Worm (Caenorhabditis elegans) whole organism, L3 larva: Measurements from ENCODE around the gene rpn-6.2.

Experiments
- R02D3.7 ChIP-seq: fragments of 150-350 bp; optimal IDR thresholded peaks from 2 replicates; lab custom pipeline; 2014; ENCODE audit warnings: missing biosample characterization, missing genetic modification characterization
- ZK546.5 ChIP-seq: sonication (generic microtip); optimal IDR thresholded peaks from 2 replicates; lab custom pipeline; 2017; ENCODE audit warnings: missing biosample characterization, missing genetic modification characterization
- aly-2 ChIP-seq: fragments of 150-350 bp; optimal IDR thresholded peaks from 2 replicates; lab custom pipeline; 2014; ENCODE audit warnings: missing biosample characterization, missing genetic modification characterization
- ama-1 ChIP-seq: fragments of 150-350 bp; optimal IDR thresholded peaks from 2 replicates; lab custom pipeline; 2018
- ceh-28 ChIP-seq: fragments of 150-350 bp; optimal IDR thresholded peaks from 2 replicates; lab custom pipeline; 2014; ENCODE audit warnings: missing biosample characterization, missing genetic modification reagents, missing genetic modification characterization
- ceh-82 ChIP-seq: fragments of 150-350 bp; optimal IDR thresholded peaks from 2 replicates; lab custom pipeline; 2014; ENCODE audit warnings: missing biosample characterization, missing genetic modification characterization
- ceh-9 ChIP-seq: sonication (generic microtip); optimal IDR thresholded peaks from 2 replicates; lab custom pipeline; 2018; ENCODE audit warnings: missing biosample characterization, missing genetic modification characterization
- daf-12 ChIP-seq: fragments of 150-350 bp; optimal IDR thresholded peaks from 2 replicates; lab custom pipeline; 2014; ENCODE audit warnings: missing biosample characterization, missing genetic modification reagents, missing genetic modification characterization
- egl-27 ChIP-seq: sonication (generic microtip); optimal IDR thresholded peaks from 4 replicates; lab custom pipeline; 2017; ENCODE audit warnings: missing biosample characterization, missing genetic modification reagents, missing genetic modification characterization
- egl-5 ChIP-seq: fragments of 150-350 bp; optimal IDR thresholded peaks from 2 replicates; lab custom pipeline; 2017; ENCODE audit warnings: missing biosample characterization, missing genetic modification reagents, missing genetic modification characterization, inconsistent platforms
- elt-1 ChIP-seq: fragments of 150-350 bp; optimal IDR thresholded peaks from 2 replicates; lab custom pipeline; 2014; ENCODE audit warnings: missing biosample characterization, missing genetic modification characterization
- elt-2 ChIP-seq: sonication (generic microtip); optimal IDR thresholded peaks from 2 replicates; lab custom pipeline; 2016; ENCODE audit warnings: missing genetic modification reagents, mild to moderate bottlenecking, missing genetic modification characterization, missing compliant biosample characterization
- elt-3 ChIP-seq, 3 experiments: fragments of 150-350 bp in 1 of 3; sonication (generic microtip) in 2 of 3; optimal IDR thresholded peaks; 2 replicates in 2 of 3; 4 replicates in 1 of 3; lab custom pipeline; 2014 to 2017; ENCODE audit warnings: missing biosample characterization in 3 of 3, missing genetic modification characterization in 3 of 3
- eor-1 ChIP-seq, 2 experiments: fragments of 150-350 bp; optimal IDR thresholded peaks; 2 replicates each; lab custom pipeline; 2014 to 2018; ENCODE audit warnings: missing biosample characterization in 2 of 2, missing genetic modification characterization in 2 of 2
- fkh-10 ChIP-seq: sonication (generic microtip); optimal IDR thresholded peaks from 2 replicates; lab custom pipeline; 2017; ENCODE audit warnings: missing biosample characterization, missing genetic modification reagents, missing genetic modification characterization
- fkh-2 ChIP-seq: fragments of 150-350 bp; optimal IDR thresholded peaks from 2 replicates; lab custom pipeline; 2014; ENCODE audit warnings: missing biosample characterization, missing genetic modification reagents, missing genetic modification characterization
- fos-1 ChIP-seq: fragments of 150-350 bp; optimal IDR thresholded peaks from 2 replicates; lab custom pipeline; 2014; ENCODE audit warnings: missing biosample characterization, missing genetic modification characterization
- hmg-11 ChIP-seq: sonication (generic microtip); optimal IDR thresholded peaks from 2 replicates; lab custom pipeline; 2016; ENCODE audit warnings: missing genetic modification characterization, missing compliant biosample characterization
- jun-1 ChIP-seq: fragments of 150-350 bp; optimal IDR thresholded peaks from 2 replicates; lab custom pipeline; 2014; ENCODE audit warnings: missing biosample characterization, missing genetic modification reagents, missing genetic modification characterization
- lin-15B ChIP-seq: fragments of 150-350 bp; optimal IDR thresholded peaks from 2 replicates; lab custom pipeline; 2014; ENCODE audit warnings: missing biosample characterization, missing genetic modification characterization
- lin-39 ChIP-seq: fragments of 150-350 bp; optimal IDR thresholded peaks from 2 replicates; lab custom pipeline; 2018; ENCODE audit warnings: missing biosample characterization, missing genetic modification reagents, missing genetic modification characterization
- lsy-12 ChIP-seq: sonication (generic microtip); optimal IDR thresholded peaks from 2 replicates; lab custom pipeline; 2016; ENCODE audit warnings: mild to moderate bottlenecking, missing genetic modification characterization, missing compliant biosample characterization
- mdl-1 ChIP-seq: fragments of 150-350 bp; optimal IDR thresholded peaks from 2 replicates; lab custom pipeline; 2014; ENCODE audit warnings: missing biosample characterization, missing genetic modification characterization
- mml-1 ChIP-seq: fragments of 150-350 bp; sonication (generic microtip); optimal IDR thresholded peaks from 3 replicates; lab custom pipeline; 2014; ENCODE audit warnings: missing biosample characterization, missing genetic modification characterization
- nfya-1 ChIP-seq: sonication (generic microtip); optimal IDR thresholded peaks from 2 replicates; lab custom pipeline; 2017; ENCODE audit warnings: missing genetic modification characterization, mild to moderate bottlenecking, missing compliant biosample characterization, antibody characterized with exemption, moderate library complexity; ENCODE audit not compliant: insufficient read depth
- nhr-11 ChIP-seq: fragments of 150-350 bp; optimal IDR thresholded peaks from 2 replicates; lab custom pipeline; 2014; ENCODE audit warnings: missing biosample characterization, missing genetic modification characterization
- nhr-12 ChIP-seq: fragments of 150-350 bp; optimal IDR thresholded peaks from 2 replicates; lab custom pipeline; 2014; ENCODE audit warnings: missing biosample characterization, missing genetic modification characterization
- nhr-23 ChIP-seq: fragments of 150-350 bp; optimal IDR thresholded peaks from 2 replicates; lab custom pipeline; 2014; ENCODE audit warnings: missing biosample characterization, missing genetic modification reagents, missing genetic modification characterization
- nhr-25 ChIP-seq: sonication (generic microtip); optimal IDR thresholded peaks from 2 replicates; lab custom pipeline; 2017; ENCODE audit warnings: missing biosample characterization, missing genetic modification characterization
- nhr-28 ChIP-seq: fragments of 150-350 bp; optimal IDR thresholded peaks from 2 replicates; lab custom pipeline; 2014; ENCODE audit warnings: missing biosample characterization, missing genetic modification characterization
- nhr-43 ChIP-seq: sonication (generic microtip); optimal IDR thresholded peaks from 2 replicates; lab custom pipeline; 2016; ENCODE audit warnings: mild to moderate bottlenecking, missing genetic modification characterization, missing compliant biosample characterization; ENCODE audit not compliant: poor library complexity, severe bottlenecking
- nhr-67 ChIP-seq: fragments of 150-350 bp; optimal IDR thresholded peaks from 2 replicates; lab custom pipeline; 2014; ENCODE audit warnings: missing biosample characterization, missing genetic modification characterization
- nhr-76 ChIP-seq: fragments of 150-350 bp; sonication (generic microtip); optimal IDR thresholded peaks from 5 replicates; lab custom pipeline; 2014; ENCODE audit warnings: missing biosample characterization, missing genetic modification characterization
- nhr-77 ChIP-seq: fragments of 150-350 bp; optimal IDR thresholded peaks from 2 replicates; lab custom pipeline; 2014; ENCODE audit warnings: missing biosample characterization, missing genetic modification characterization
- pha-4 ChIP-seq: fragments of 150-350 bp; optimal IDR thresholded peaks from 2 replicates; lab custom pipeline; 2014; ENCODE audit warnings: missing biosample characterization, missing genetic modification reagents, missing genetic modification characterization
- pqm-1 ChIP-seq: fragments of 150-350 bp; optimal IDR thresholded peaks from 2 replicates; lab custom pipeline; 2017; ENCODE audit warnings: missing biosample characterization, missing genetic modification characterization, inconsistent platforms
- sea-2 ChIP-seq: fragments of 150-350 bp; sonication (generic microtip); optimal IDR thresholded peaks from 4 replicates; lab custom pipeline; 2014; ENCODE audit warnings: missing biosample characterization, missing genetic modification reagents, missing genetic modification characterization
- skn-1 ChIP-seq: fragments of 150-350 bp; optimal IDR thresholded peaks from 2 replicates; lab custom pipeline; 2014; ENCODE audit warnings: missing biosample characterization, missing genetic modification characterization
- snpc-4 ChIP-seq: fragments of 150-350 bp; optimal IDR thresholded peaks from 2 replicates; lab custom pipeline; 2014; ENCODE audit warnings: missing biosample characterization, missing genetic modification characterization
- tbx-2 ChIP-seq: sonication (generic microtip); optimal IDR thresholded peaks from 2 replicates; lab custom pipeline; 2016; ENCODE audit warnings: mild to moderate bottlenecking, missing genetic modification characterization, missing compliant biosample characterization
- unc-39 ChIP-seq: sonication (generic microtip); optimal IDR thresholded peaks from 4 replicates; lab custom pipeline; 2017; ENCODE audit warnings: missing biosample characterization, missing genetic modification characterization
- unc-62 ChIP-seq: fragments of 150-350 bp; sonication (generic microtip); optimal IDR thresholded peaks from 4 replicates; lab custom pipeline; 2014; ENCODE audit warnings: missing biosample characterization, missing genetic modification reagents, missing genetic modification characterization
- zag-1 ChIP-seq: fragments of 150-350 bp; optimal IDR thresholded peaks from 2 replicates; lab custom pipeline; 2014; ENCODE audit warnings: missing biosample characterization, missing genetic modification characterization
- ztf-4 ChIP-seq: fragments of 150-350 bp; optimal IDR thresholded peaks from 2 replicates; lab custom pipeline; 2014; ENCODE audit warnings: missing biosample characterization, missing genetic modification characterization

rpn-6.2 gene

DNA sequence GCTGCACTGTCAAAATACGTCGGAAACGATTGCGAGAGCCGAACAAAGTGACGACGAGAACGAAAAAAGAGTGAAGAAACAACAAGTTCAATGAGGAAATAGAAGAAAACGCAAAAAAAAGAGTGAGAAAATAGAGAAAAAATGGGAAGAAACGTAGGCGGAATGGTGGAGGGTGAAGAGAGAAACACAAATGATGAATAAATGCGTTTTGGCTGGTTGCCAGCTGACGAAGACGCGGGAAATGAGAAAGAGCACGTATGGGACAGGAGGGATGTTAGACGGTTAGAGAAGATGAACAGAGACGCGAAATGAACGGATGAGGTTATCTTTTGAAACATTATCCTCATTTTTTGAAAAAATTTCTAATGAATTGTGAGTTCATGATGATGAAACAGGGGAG lies 16.8 kb downstream of the rpn-6.2 start (continued):
- peak; percentile 85 for TF ChIP-seq nfya-1
- no peak for TF ChIP-seq ceh-28 (tag; lab: Kevin White, UChicago)
- TF ChIP-seq lin-39, result peak; percentile 61
- TF ChIP-seq pqm-1 (tag; lab: Kevin White, UChicago), result no peak
- no peak for TF ChIP-seq fkh-2 (tag; lab: Kevin White, UChicago)
- TF ChIP-seq egl-5, result peak; percentile 86
- TF ChIP-seq unc-39 (tag; lab: Kevin White, UChicago), result no peak

DNA sequence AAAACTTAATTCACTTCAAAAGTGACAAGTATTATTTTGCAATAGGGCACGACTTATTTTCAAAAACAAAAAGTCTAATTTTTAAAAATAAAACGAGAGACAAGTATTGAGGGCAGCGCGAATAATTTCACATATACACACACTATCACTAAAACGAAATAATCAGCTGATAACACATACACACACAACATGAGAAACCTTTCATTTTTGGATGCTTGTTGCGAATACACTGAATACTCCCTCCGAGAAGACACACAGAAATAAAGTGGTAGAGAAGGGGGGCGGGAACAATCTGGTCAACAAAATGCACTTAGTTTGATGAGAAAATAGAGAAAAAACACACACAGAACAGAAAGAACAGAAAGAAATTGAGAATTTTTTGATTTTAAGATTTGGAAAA lies 17.4 kb downstream of the rpn-6.2 start:
- TF ChIP-seq nhr-76 (no peak), nfya-1 (no peak), nhr-28 (tag; lab: Kevin White, UChicago) (no peak), ceh-82 (tag; lab: Kevin White, UChicago) (no peak), hmg-11 (tag; lab: Kevin White, UChicago) (no peak), fos-1 (tag; lab: Kevin White, UChicago) (no peak), nhr-77 (tag; lab: Kevin White, UChicago) (no peak), pqm-1 (tag; lab: Kevin White, UChicago) (peak; percentile 4), aly-2 (tag; lab: Kevin White, UChicago) (no peak), pha-4 (no peak), eor-1 (tag; optimal IDR thresholded peaks at IDR 0.05; lab: Kevin White, UChicago) (no peak), ZK546.5 (tag; lab: Kevin White, UChicago) (no peak), nhr-67 (no peak), elt-2 (tag; lab: Kevin White, UChicago) (peak; percentile 45), fkh-10 (GFP tag; lab: Kevin White, UChicago) (no peak)

DNA sequence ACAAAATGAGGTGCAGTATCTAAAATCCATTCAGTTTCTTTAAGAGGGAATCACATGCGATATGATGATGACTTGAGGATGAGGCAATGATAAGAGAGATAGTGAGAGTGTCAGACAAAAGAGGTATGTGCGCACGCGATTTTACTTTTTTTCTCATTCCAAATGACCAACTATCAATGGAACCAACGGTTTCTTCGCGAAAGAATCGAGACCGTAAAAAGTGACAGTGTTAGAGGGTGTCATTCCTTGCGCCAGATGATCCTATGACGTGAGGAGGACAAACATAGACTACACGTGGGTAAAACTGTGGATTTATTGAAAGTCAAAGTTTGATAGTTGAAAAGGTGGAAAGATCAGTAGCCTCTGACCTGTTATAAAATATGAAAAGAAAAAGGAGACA lies 18.0 kb downstream of the rpn-6.2 start:
- no peak for TF ChIP-seq nhr-76
- peak; percentile 1 for TF ChIP-seq elt-2 (tag; lab: Kevin White, UChicago)
- peak in 2 of 3 experiments; percentile 36 to 84 for TF ChIP-seq elt-3 (tag; optimal IDR thresholded peaks at IDR 0.05; lab: Kevin White, UChicago)
- TF ChIP-seq aly-2 (tag; lab: Kevin White, UChicago), result no peak
- TF ChIP-seq unc-39 (tag; lab: Kevin White, UChicago), result no peak
- no peak for TF ChIP-seq mdl-1
- TF ChIP-seq skn-1 (tag; lab: Kevin White, UChicago), result peak; percentile 48
- TF ChIP-seq nhr-77 (tag; lab: Kevin White, UChicago), result no peak
- TF ChIP-seq jun-1 (tag; lab: Kevin White, UChicago), result peak; percentile 35
- TF ChIP-seq ceh-9 (tag; lab: Kevin White, UChicago), result no peak
- no peak for TF ChIP-seq fkh-2 (tag; lab: Kevin White, UChicago)
- no peak for TF ChIP-seq nhr-25
- no peak for TF ChIP-seq fkh-10 (GFP tag; lab: Kevin White, UChicago)
- TF ChIP-seq zag-1 (tag; lab: Kevin White, UChicago), result no peak
- TF ChIP-seq nhr-23 (tag; lab: Kevin White, UChicago), result peak; percentile 67
- TF ChIP-seq ztf-4 (tag; lab: Kevin White, UChicago), result no peak
- no peak for TF ChIP-seq tbx-2
- no peak for TF ChIP-seq ceh-82 (tag; lab: Kevin White, UChicago)
- peak; percentile 15 for TF ChIP-seq pqm-1 (tag; lab: Kevin White, UChicago)
- TF ChIP-seq fos-1 (tag; lab: Kevin White, UChicago), result no peak
- TF ChIP-seq nhr-11 (tag; lab: Kevin White, UChicago), result no peak
- peak; percentile 48 for TF ChIP-seq nhr-43 (tag; lab: Kevin White, UChicago)
- TF ChIP-seq pha-4, result no peak
- TF ChIP-seq ama-1 (lab: Kevin White, UChicago), result peak; percentile 59
- TF ChIP-seq nhr-28 (tag; lab: Kevin White, UChicago), result no peak
- no peak for TF ChIP-seq snpc-4 (tag; lab: Kevin White, UChicago)
- TF ChIP-seq mml-1, result no peak
- TF ChIP-seq sea-2 (GFP tag; lab: Kevin White, UChicago), result no peak
- TF ChIP-seq, all 47 proteins: peak for 8

ce11 chrIII:8983135-8983534 lies 18.7 kb downstream of the rpn-6.2 start:
- no peak for TF ChIP-seq elt-3 (tag; optimal IDR thresholded peaks at IDR 0.05; lab: Kevin White, UChicago)
- TF ChIP-seq lin-39, result peak; percentile 25
- no peak for TF ChIP-seq unc-62 (GFP tag; lab: Kevin White, UChicago)
- TF ChIP-seq ama-1 (lab: Kevin White, UChicago), result peak; percentile 32
- no peak for TF ChIP-seq nhr-77 (tag; lab: Kevin White, UChicago)
- no peak for TF ChIP-seq nhr-11 (tag; lab: Kevin White, UChicago)
- peak; percentile 36 for TF ChIP-seq nhr-23 (tag; lab: Kevin White, UChicago)
- no peak for TF ChIP-seq skn-1 (tag; lab: Kevin White, UChicago)
- TF ChIP-seq R02D3.7 (tag; lab: Kevin White, UChicago), result no peak
- no peak for TF ChIP-seq ceh-28 (tag; lab: Kevin White, UChicago)
- TF ChIP-seq nhr-25, result peak; percentile 69
- TF ChIP-seq zag-1 (tag; lab: Kevin White, UChicago), result no peak
- TF ChIP-seq mml-1, result no peak
- TF ChIP-seq ceh-9 (tag; lab: Kevin White, UChicago), result no peak
- no peak for TF ChIP-seq lsy-12 (tag; lab: Kevin White, UChicago)
- TF ChIP-seq nhr-12 (tag; lab: Kevin White, UChicago), result no peak
- TF ChIP-seq fkh-2 (tag; lab: Kevin White, UChicago), result no peak
- TF ChIP-seq daf-12 (tag; lab: Kevin White, UChicago), result no peak
- TF ChIP-seq sea-2 (GFP tag; lab: Kevin White, UChicago), result no peak
- TF ChIP-seq nhr-43 (tag; lab: Kevin White, UChicago), result peak; percentile 16
- no peak for TF ChIP-seq elt-1
- no peak for TF ChIP-seq hmg-11 (tag; lab: Kevin White, UChicago)
- TF ChIP-seq lin-15B (tag; lab: Kevin White, UChicago), result no peak
- no peak for TF ChIP-seq egl-27 (tag; lab: Kevin White, UChicago)
- no peak for TF ChIP-seq ceh-82 (tag; lab: Kevin White, UChicago)
